Worm (Caenorhabditis elegans) whole organism, L3 larva: ENCODE results near the gene tbc-3.

Experiments used
- aly-2 ChIP-seq: fragments of 150-350 bp; optimal IDR thresholded peaks from 2 replicates; lab custom pipeline; 2014; ENCODE audit warnings: missing biosample characterization, missing genetic modification characterization
- ceh-16 ChIP-seq: sonication (generic microtip); optimal IDR thresholded peaks from 2 replicates; lab custom pipeline; 2017; ENCODE audit warnings: missing biosample characterization, missing genetic modification characterization
- ceh-28 ChIP-seq: fragments of 150-350 bp; optimal IDR thresholded peaks from 2 replicates; lab custom pipeline; 2014; ENCODE audit warnings: missing biosample characterization, missing genetic modification reagents, missing genetic modification characterization
- ceh-82 ChIP-seq: fragments of 150-350 bp; optimal IDR thresholded peaks from 2 replicates; lab custom pipeline; 2014; ENCODE audit warnings: missing biosample characterization, missing genetic modification characterization
- ceh-9 ChIP-seq: sonication (generic microtip); optimal IDR thresholded peaks from 2 replicates; lab custom pipeline; 2018; ENCODE audit warnings: missing biosample characterization, missing genetic modification characterization
- daf-12 ChIP-seq: fragments of 150-350 bp; optimal IDR thresholded peaks from 2 replicates; lab custom pipeline; 2014; ENCODE audit warnings: missing biosample characterization, missing genetic modification reagents, missing genetic modification characterization
- egl-27 ChIP-seq: sonication (generic microtip); optimal IDR thresholded peaks from 4 replicates; lab custom pipeline; 2017; ENCODE audit warnings: missing biosample characterization, missing genetic modification reagents, missing genetic modification characterization
- elt-1 ChIP-seq: fragments of 150-350 bp; optimal IDR thresholded peaks from 2 replicates; lab custom pipeline; 2014; ENCODE audit warnings: missing biosample characterization, missing genetic modification characterization
- elt-3 ChIP-seq, 3 experiments: fragments of 150-350 bp in 1 of 3; sonication (generic microtip) in 2 of 3; optimal IDR thresholded peaks; 2 replicates in 2 of 3; 4 replicates in 1 of 3; lab custom pipeline; 2014 to 2017; ENCODE audit warnings: missing biosample characterization in 3 of 3, missing genetic modification characterization in 3 of 3
- fkh-10 ChIP-seq: sonication (generic microtip); optimal IDR thresholded peaks from 2 replicates; lab custom pipeline; 2017; ENCODE audit warnings: missing biosample characterization, missing genetic modification reagents, missing genetic modification characterization
- fos-1 ChIP-seq: fragments of 150-350 bp; optimal IDR thresholded peaks from 2 replicates; lab custom pipeline; 2014; ENCODE audit warnings: missing biosample characterization, missing genetic modification characterization
- hmg-11 ChIP-seq: sonication (generic microtip); optimal IDR thresholded peaks from 2 replicates; lab custom pipeline; 2016; ENCODE audit warnings: missing genetic modification characterization, missing compliant biosample characterization
- lin-15B ChIP-seq: fragments of 150-350 bp; optimal IDR thresholded peaks from 2 replicates; lab custom pipeline; 2014; ENCODE audit warnings: missing biosample characterization, missing genetic modification characterization
- lsy-12 ChIP-seq: sonication (generic microtip); optimal IDR thresholded peaks from 2 replicates; lab custom pipeline; 2016; ENCODE audit warnings: mild to moderate bottlenecking, missing genetic modification characterization, missing compliant biosample characterization
- nhr-11 ChIP-seq: fragments of 150-350 bp; optimal IDR thresholded peaks from 2 replicates; lab custom pipeline; 2014; ENCODE audit warnings: missing biosample characterization, missing genetic modification characterization
- nhr-23 ChIP-seq: fragments of 150-350 bp; optimal IDR thresholded peaks from 2 replicates; lab custom pipeline; 2014; ENCODE audit warnings: missing biosample characterization, missing genetic modification reagents, missing genetic modification characterization
- nhr-237 ChIP-seq: fragments of 150-350 bp; optimal IDR thresholded peaks from 2 replicates; lab custom pipeline; 2014; ENCODE audit warnings: missing biosample characterization, missing genetic modification characterization
- nhr-25 ChIP-seq: sonication (generic microtip); optimal IDR thresholded peaks from 2 replicates; lab custom pipeline; 2017; ENCODE audit warnings: missing biosample characterization, missing genetic modification characterization
- nhr-76 ChIP-seq: fragments of 150-350 bp; sonication (generic microtip); optimal IDR thresholded peaks from 5 replicates; lab custom pipeline; 2014; ENCODE audit warnings: missing biosample characterization, missing genetic modification characterization
- pha-4 ChIP-seq: fragments of 150-350 bp; optimal IDR thresholded peaks from 2 replicates; lab custom pipeline; 2014; ENCODE audit warnings: missing biosample characterization, missing genetic modification reagents, missing genetic modification characterization
- snpc-4 ChIP-seq: fragments of 150-350 bp; optimal IDR thresholded peaks from 2 replicates; lab custom pipeline; 2014; ENCODE audit warnings: missing biosample characterization, missing genetic modification characterization
- unc-62 ChIP-seq: fragments of 150-350 bp; sonication (generic microtip); optimal IDR thresholded peaks from 4 replicates; lab custom pipeline; 2014; ENCODE audit warnings: missing biosample characterization, missing genetic modification reagents, missing genetic modification characterization
- zag-1 ChIP-seq: fragments of 150-350 bp; optimal IDR thresholded peaks from 2 replicates; lab custom pipeline; 2014; ENCODE audit warnings: missing biosample characterization, missing genetic modification characterization
- ztf-4 ChIP-seq: fragments of 150-350 bp; optimal IDR thresholded peaks from 2 replicates; lab custom pipeline; 2014; ENCODE audit warnings: missing biosample characterization, missing genetic modification characterization

Gene tbc-3

DNA sequence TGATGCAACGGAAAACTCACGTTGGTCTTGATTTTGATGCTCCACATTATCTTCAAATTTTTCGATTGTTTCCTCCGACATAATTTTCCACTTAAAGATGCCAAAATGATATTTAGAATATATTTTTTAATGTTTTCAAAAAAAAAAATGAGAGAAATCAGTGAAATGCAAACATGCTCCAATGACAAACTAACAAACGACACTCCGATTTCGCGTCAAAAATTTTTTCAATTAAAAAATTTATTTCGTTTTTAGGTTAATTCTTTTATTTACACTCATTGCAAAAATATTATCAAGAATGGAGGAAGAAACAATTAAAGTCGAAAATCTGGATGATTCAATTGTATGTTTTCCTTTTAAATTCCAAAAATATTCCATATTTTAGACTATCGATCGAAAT is 33.2 kb downstream of the tbc-3 start, which contains the start of the genes trmt-10A and F25H8.2:
Gene trmt-10A (minus strand): TSS at position 159 of the 400 bp plus-strand sequence.
Gene F25H8.2 (plus strand): TSS at position 181 of the 400 bp plus-strand sequence.
- no peak for TF ChIP-seq nhr-25
- peak; percentile 47 for TF ChIP-seq nhr-23 (tag; lab: Kevin White, UChicago)
- no peak for TF ChIP-seq ztf-4 (tag; lab: Kevin White, UChicago)
- TF ChIP-seq lin-15B (tag; lab: Kevin White, UChicago): peak; percentile 75
- TF ChIP-seq pha-4: peak; percentile 84

- no peak for TF ChIP-seq fos-1 (tag; lab: Kevin White, UChicago)
- no peak for TF ChIP-seq ceh-28
- TF ChIP-seq ceh-82 (tag; lab: Kevin White, UChicago): no peak
- no peak for TF ChIP-seq lsy-12 (tag; lab: Kevin White, UChicago)
- TF ChIP-seq ztf-4 (tag; lab: Kevin White, UChicago): no peak
- no peak for TF ChIP-seq lin-15B (tag; lab: Kevin White, UChicago)
- no peak for TF ChIP-seq pha-4
- no peak for TF ChIP-seq zag-1 (tag; lab: Kevin White, UChicago)
- no peak for TF ChIP-seq daf-12 (tag; lab: Kevin White, UChicago)
Measured at ce11 chrIV:9933580-9933979, 34.8 kb downstream of the tbc-3 start, which contains the start of gene spe-29. Gene spe-29, plus strand, starts transcription at chrIV:9933880.

- no peak for TF ChIP-seq zag-1 (tag; lab: Kevin White, UChicago)
- no peak for TF ChIP-seq ceh-9 (tag; lab: Kevin White, UChicago)
- TF ChIP-seq aly-2 (tag; lab: Kevin White, UChicago): no peak
- TF ChIP-seq nhr-25: no peak
- no peak for TF ChIP-seq nhr-76
- TF ChIP-seq snpc-4 (tag; lab: Kevin White, UChicago): no peak
- TF ChIP-seq elt-1 (tag; lab: Kevin White, UChicago): no peak
- TF ChIP-seq elt-3 (tag; optimal IDR thresholded peaks at IDR 0.05; lab: Kevin White, UChicago): no peak
- TF ChIP-seq fos-1 (tag; lab: Kevin White, UChicago): no peak
- TF ChIP-seq pha-4: no peak
- no peak for TF ChIP-seq unc-62 (GFP tag; lab: Kevin White, UChicago)
- no peak for TF ChIP-seq fkh-10 (GFP tag; lab: Kevin White, UChicago)
- TF ChIP-seq ceh-16 (tag; lab: Kevin White, UChicago): no peak
- no peak for TF ChIP-seq lsy-12 (tag; lab: Kevin White, UChicago)
- TF ChIP-seq nhr-237 (tag; lab: Kevin White, UChicago): no peak
- TF ChIP-seq egl-27 (tag; lab: Kevin White, UChicago): no peak
- no peak for TF ChIP-seq hmg-11 (tag; lab: Kevin White, UChicago)
- TF ChIP-seq, all 47 proteins: peak for 0
Measured at ce11 chrIV:9943214-9943613, 44.4 kb downstream of the tbc-3 start.

ce11 chrIV:9944279-9944678 is 45.5 kb downstream of the tbc-3 start:
- TF ChIP-seq ceh-28 (no peak), hmg-11 (tag; lab: Kevin White, UChicago) (no peak), ceh-16 (tag; lab: Kevin White, UChicago) (no peak), pha-4 (peak; percentile 78)

ce11 chrIV:9948035-9948434 is 49.2 kb downstream of the tbc-3 start:
- peak; percentile 65 for TF ChIP-seq lin-15B (tag; lab: Kevin White, UChicago)
- TF ChIP-seq nhr-11 (tag; lab: Kevin White, UChicago): peak; percentile 33
- TF ChIP-seq nhr-237 (tag; lab: Kevin White, UChicago): no peak
- peak; percentile 13 for TF ChIP-seq pha-4
- TF ChIP-seq ceh-16 (tag; lab: Kevin White, UChicago): no peak
